Worm (Caenorhabditis elegans) whole organism, late embryonic: ENCODE data around the gene Y5H2A.1.

Experiments
- C08G9.2 ChIP-seq: sonication (generic microtip); optimal IDR thresholded peaks from 2 replicates; lab custom pipeline; 2016; ENCODE audit warnings: mild to moderate bottlenecking, missing genetic modification characterization, moderate library complexity, missing compliant biosample characterization
- F13H6.1 ChIP-seq: sonication (generic microtip); optimal IDR thresholded peaks from 2 replicates; lab custom pipeline; 2016; ENCODE audit warnings: missing genetic modification characterization, missing compliant biosample characterization
- ama-1 ChIP-seq: fragments of 150-350 bp; optimal IDR thresholded peaks from 2 replicates; lab custom pipeline; 2014
- ceh-45 ChIP-seq: fragments of 200-800 bp; sonication (Bioruptor generic); IDR thresholded peaks from 2 replicates; pipeline ENCODE4 v1.3.6; 2022; ENCODE audit warnings: missing genetic modification reagents, missing genetic modification characterization, missing compliant biosample characterization
- fkh-10 ChIP-seq: fragments of 150-350 bp; optimal IDR thresholded peaks from 2 replicates; lab custom pipeline; 2014; ENCODE audit warnings: missing biosample characterization, missing genetic modification reagents, missing genetic modification characterization
- fkh-6 ChIP-seq: sonication (generic microtip); optimal IDR thresholded peaks from 2 replicates; lab custom pipeline; 2016; ENCODE audit warnings: missing genetic modification characterization, missing compliant biosample characterization
- gmeb-2 ChIP-seq: sonication (generic microtip); optimal IDR thresholded peaks from 2 replicates; lab custom pipeline; 2016; ENCODE audit warnings: missing genetic modification characterization, inconsistent platforms, missing compliant biosample characterization
- hlh-30 ChIP-seq: sonication (generic microtip); optimal IDR thresholded peaks from 2 replicates; lab custom pipeline; 2017; ENCODE audit warnings: antibody characterized with exemption, missing genetic modification characterization, missing compliant biosample characterization; ENCODE audit not compliant: insufficient read depth
- mec-3 ChIP-seq: sonication (generic microtip); optimal IDR thresholded peaks from 2 replicates; lab custom pipeline; 2016; ENCODE audit warnings: borderline replicate concordance, missing genetic modification characterization, missing compliant biosample characterization
- tbx-2 ChIP-seq: sonication (generic microtip); optimal IDR thresholded peaks from 2 replicates; lab custom pipeline; 2016; ENCODE audit warnings: missing genetic modification characterization, missing compliant biosample characterization

ce11 chrV:2221764-2222163 is 49.9 kb downstream of the Y5H2A.1 start, which contains the start of gene nhr-128:
- no peak for TF ChIP-seq fkh-10
- no peak for TF ChIP-seq ceh-45
- TF ChIP-seq hlh-30 (tag; lab: Kevin White, UChicago) = no peak
- no peak for TF ChIP-seq gmeb-2 (tag; lab: Kevin White, UChicago)
- no peak for TF ChIP-seq F13H6.1 (tag; lab: Kevin White, UChicago)
- TF ChIP-seq ama-1 = no peak
- no peak for TF ChIP-seq mec-3 (tag; lab: Kevin White, UChicago)
- no peak for TF ChIP-seq tbx-2 (tag; lab: Kevin White, UChicago)
- TF ChIP-seq C08G9.2 (tag; lab: Kevin White, UChicago) = no peak
- no peak for TF ChIP-seq fkh-6
